Worm (Caenorhabditis elegans) whole organism, L2 larva: ENCODE data around the gene F13C5.2.

Experiments used
- R02D3.7 ChIP-seq: fragments of 150-350 bp; optimal IDR thresholded peaks from 2 replicates; lab custom pipeline; 2014; ENCODE audit warnings: missing biosample characterization, missing genetic modification characterization
- ZK546.5 ChIP-seq: sonication (generic microtip); optimal IDR thresholded peaks from 2 replicates; lab custom pipeline; 2017; ENCODE audit warnings: missing biosample characterization, missing genetic modification characterization
- dmd-4 ChIP-seq: sonication (generic microtip); optimal IDR thresholded peaks from 2 replicates; lab custom pipeline; 2017; ENCODE audit warnings: missing biosample characterization, missing genetic modification characterization
- egl-27 ChIP-seq: sonication (generic microtip); optimal IDR thresholded peaks from 3 replicates; lab custom pipeline; 2017; ENCODE audit warnings: missing biosample characterization, missing genetic modification reagents, missing genetic modification characterization
- elt-3 ChIP-seq: sonication (generic microtip); optimal IDR thresholded peaks from 2 replicates; lab custom pipeline; 2017; ENCODE audit warnings: missing biosample characterization, missing genetic modification characterization
- gmeb-1 ChIP-seq: fragments of 150-350 bp; optimal IDR thresholded peaks from 2 replicates; lab custom pipeline; 2014; ENCODE audit warnings: missing biosample characterization, missing genetic modification characterization
- lin-11 ChIP-seq: fragments of 150-350 bp; sonication (generic microtip); optimal IDR thresholded peaks from 2 replicates; lab custom pipeline; 2014; ENCODE audit warnings: missing biosample characterization, missing genetic modification characterization, inconsistent platforms, mixed read lengths
- lin-13 ChIP-seq: fragments of 150-350 bp; optimal IDR thresholded peaks from 2 replicates; lab custom pipeline; 2014; ENCODE audit warnings: missing biosample characterization, missing genetic modification reagents, missing genetic modification characterization
- lin-39 ChIP-seq: fragments of 150-350 bp; optimal IDR thresholded peaks from 2 replicates; lab custom pipeline; 2014; ENCODE audit warnings: missing biosample characterization, missing genetic modification reagents, missing genetic modification characterization
- mab-5 ChIP-seq: fragments of 150-350 bp; optimal IDR thresholded peaks from 2 replicates; lab custom pipeline; 2014; ENCODE audit warnings: missing biosample characterization, missing genetic modification characterization
- nhr-10 ChIP-seq: sonication (generic microtip); optimal IDR thresholded peaks from 2 replicates; lab custom pipeline; 2017; ENCODE audit warnings: missing biosample characterization, missing genetic modification characterization
- nhr-77 ChIP-seq: fragments of 150-350 bp; optimal IDR thresholded peaks from 2 replicates; lab custom pipeline; 2014; ENCODE audit warnings: missing biosample characterization, missing genetic modification characterization
- snpc-4 ChIP-seq: fragments of 150-350 bp; optimal IDR thresholded peaks from 2 replicates; lab custom pipeline; 2014; ENCODE audit warnings: missing biosample characterization, missing genetic modification characterization
- unc-39 ChIP-seq: fragments of 150-350 bp; optimal IDR thresholded peaks from 2 replicates; lab custom pipeline; 2014; ENCODE audit warnings: missing biosample characterization, missing genetic modification characterization

DNA sequence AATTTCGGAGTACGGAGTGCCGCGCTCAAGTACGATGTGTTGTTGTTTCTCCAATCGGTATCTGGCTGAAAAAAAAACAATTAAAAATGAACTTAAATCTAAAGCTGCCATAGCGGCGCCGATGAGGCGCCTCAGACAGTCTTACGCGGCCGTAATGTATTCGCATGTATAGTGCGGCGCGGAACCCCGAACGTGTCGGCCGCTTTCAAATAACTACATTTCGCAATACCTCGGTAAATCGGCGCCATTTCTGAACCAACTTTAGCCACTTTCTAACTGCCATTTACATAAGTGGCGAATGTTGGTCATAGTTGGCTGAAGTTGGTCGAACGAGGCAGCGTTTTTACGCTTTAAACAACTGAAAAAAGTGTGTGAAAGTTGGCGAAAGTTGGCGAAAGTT, 19.0 kb downstream of the F13C5.2 start:
- TF ChIP-seq nhr-77 (tag; lab: Kevin White, UChicago) (no peak), dmd-4 (tag; lab: Kevin White, UChicago) (no peak), lin-13 (GFP tag; lab: Kevin White, UChicago) (no peak), elt-3 (tag; lab: Kevin White, UChicago) (no peak), lin-39 (no peak), nhr-10 (tag; lab: Kevin White, UChicago) (no peak), R02D3.7 (tag; lab: Kevin White, UChicago) (no peak), unc-39 (no peak), ZK546.5 (tag; lab: Kevin White, UChicago) (no peak), lin-11 (no peak), gmeb-1 (tag; lab: Kevin White, UChicago) (no peak), snpc-4 (tag; lab: Kevin White, UChicago) (peak; percentile 29), egl-27 (tag; lab: Kevin White, UChicago) (no peak), mab-5 (tag; lab: Kevin White, UChicago) (no peak)
